Worm (Caenorhabditis elegans): ENCODE results near the gene glc-1.

glc-1 gene

DNA sequence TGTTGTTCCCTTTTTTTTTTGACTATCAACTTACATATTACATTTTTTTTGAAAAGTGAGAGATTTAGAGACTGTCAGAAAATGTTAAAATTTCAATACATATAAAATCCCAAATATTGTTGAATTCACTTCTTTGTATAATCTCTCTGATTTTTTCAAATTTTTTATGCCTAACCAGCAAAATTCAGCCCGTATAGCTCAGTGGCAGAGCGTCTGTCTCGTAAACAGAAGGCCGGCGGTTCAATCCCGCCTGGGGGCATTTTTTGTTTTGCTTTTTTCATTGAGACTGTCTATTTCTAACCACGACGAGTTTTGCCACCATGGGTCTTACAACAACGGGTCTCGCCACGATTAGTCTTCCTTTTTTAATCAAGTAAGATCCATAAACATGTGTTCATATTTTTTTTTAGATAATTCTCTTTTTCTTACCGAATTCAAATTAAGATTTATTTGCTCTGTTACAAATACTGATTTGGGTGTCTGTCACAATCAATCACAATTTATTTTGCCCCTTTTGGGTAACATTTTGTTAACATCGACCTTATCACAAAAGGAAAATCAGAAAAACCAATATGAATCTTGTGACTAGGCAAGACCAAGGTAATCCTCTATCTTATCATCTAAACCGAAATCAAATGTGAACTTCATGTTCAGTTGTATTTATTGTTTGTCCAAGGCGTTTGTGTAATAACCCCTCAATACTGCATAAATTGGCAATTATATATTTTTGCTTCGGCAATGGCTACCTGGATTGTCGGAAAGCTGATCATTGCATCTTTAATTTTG is at the start of gene glc-1:
Gene glc-1, plus strand, starts transcription at position 663 of the 786 bp plus-strand sequence.
- no peak for TF ChIP-seq sox-4 (tag; optimal IDR thresholded peaks at IDR 0.05)
- TF ChIP-seq zip-5 (tag; optimal IDR thresholded peaks at IDR 0.05): no peak
- TF ChIP-seq pag-3 (tag; optimal IDR thresholded peaks at IDR 0.05; ENCODE audit: borderline replicate concordance): no peak
- no peak for TF ChIP-seq ama-1 (optimal IDR thresholded peaks at IDR 0.05)
- TF ChIP-seq ceh-22 (tag; optimal IDR thresholded peaks at IDR 0.05): no peak
- TF ChIP-seq mec-3 (tag; optimal IDR thresholded peaks at IDR 0.05; ENCODE audit: borderline replicate concordance): no peak
- no peak for TF ChIP-seq hlh-30 (tag; optimal IDR thresholded peaks at IDR 0.05; ENCODE audit: insufficient read depth)

DNA sequence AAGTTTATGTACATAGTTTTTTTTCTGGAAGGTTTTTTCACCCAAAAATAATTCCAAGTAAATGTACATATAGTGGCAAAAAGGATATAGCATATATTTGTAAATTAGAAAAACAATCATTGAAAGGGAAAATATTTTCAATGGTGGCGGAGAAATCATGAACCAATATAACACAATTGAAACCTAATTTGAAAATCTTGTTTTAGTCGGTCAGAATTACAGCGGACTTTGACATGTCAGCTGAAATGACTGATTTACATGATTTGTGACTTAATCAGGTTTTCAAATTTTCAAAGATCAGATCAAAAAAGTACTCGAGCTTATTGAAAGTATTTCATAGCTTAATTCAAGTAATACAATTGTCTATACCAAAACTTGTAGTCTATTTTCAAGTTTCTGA is 47.7 kb upstream of the glc-1 start, which contains the start of gene K05D4.9:
Gene K05D4.9, minus strand, starts transcription at position 101 of the 400 bp plus-strand sequence.
- TF ChIP-seq ref-2 (tag; optimal IDR thresholded peaks at IDR 0.05) (no peak), Y22D7AL.16 (tag; optimal IDR thresholded peaks at IDR 0.05) (no peak), sox-2 (GFP tag; IDR thresholded peaks at IDR 0.05) (no peak), syd-9 (tag; optimal IDR thresholded peaks at IDR 0.05) (no peak), pha-4 (tag; optimal IDR thresholded peaks at IDR 0.05) (no peak), elt-2 (tag; optimal IDR thresholded peaks at IDR 0.05) (no peak), pax-1 (tag; optimal IDR thresholded peaks at IDR 0.05) (no peak), ceh-30 (tag; optimal IDR thresholded peaks at IDR 0.05) (no peak), dmd-4 (tag; optimal IDR thresholded peaks at IDR 0.05; ENCODE audit: borderline replicate concordance) (no peak), rnt-1 (tag; optimal IDR thresholded peaks at IDR 0.05) (no peak), elt-4 (tag; optimal IDR thresholded peaks at IDR 0.05) (no peak), nfya-1 (tag; optimal IDR thresholded peaks at IDR 0.05) (no peak), unc-86 (tag; optimal IDR thresholded peaks at IDR 0.05) (no peak), lim-6 (tag; optimal IDR thresholded peaks at IDR 0.05) (no peak), ceh-24 (tag; optimal IDR thresholded peaks at IDR 0.05) (no peak), T23F11.4 (GFP tag; optimal IDR thresholded peaks at IDR 0.05) (no peak), fax-1 (tag; optimal IDR thresholded peaks at IDR 0.05) (no peak), odd-2 (tag; optimal IDR thresholded peaks at IDR 0.05) (no peak)

DNA sequence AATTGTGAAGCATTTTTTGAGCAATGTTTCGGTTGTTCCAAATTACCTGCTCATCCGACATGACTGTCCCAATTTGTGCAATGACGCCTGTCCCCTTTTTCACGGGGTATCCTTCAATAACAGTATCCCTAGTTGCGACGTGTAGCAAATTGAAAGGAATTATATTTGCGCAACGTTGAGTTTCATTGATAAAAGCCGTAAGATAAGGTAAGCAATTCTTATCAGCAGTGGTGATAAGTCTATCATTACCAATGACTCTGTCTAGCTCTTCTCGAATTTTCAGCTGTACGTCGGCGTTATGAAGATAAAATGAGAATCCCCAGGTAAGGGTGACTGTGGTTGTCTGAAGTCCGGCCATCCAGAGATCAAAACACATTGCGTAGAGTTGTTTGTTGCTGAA is 45.3 kb upstream of the glc-1 start:
- no peak for TF ChIP-seq ceh-30 (tag; optimal IDR thresholded peaks at IDR 0.05)
- TF ChIP-seq mec-3 (tag; optimal IDR thresholded peaks at IDR 0.05; ENCODE audit: borderline replicate concordance): no peak
- no peak for TF ChIP-seq nhr-11 (tag; optimal IDR thresholded peaks at IDR 0.05)
- TF ChIP-seq ceh-14 (tag; optimal IDR thresholded peaks at IDR 0.05): no peak
- peak; percentile 93 for TF ChIP-seq elt-2 (tag; optimal IDR thresholded peaks at IDR 0.05)
- no peak for TF ChIP-seq che-1 (tag; optimal IDR thresholded peaks at IDR 0.05)

DNA sequence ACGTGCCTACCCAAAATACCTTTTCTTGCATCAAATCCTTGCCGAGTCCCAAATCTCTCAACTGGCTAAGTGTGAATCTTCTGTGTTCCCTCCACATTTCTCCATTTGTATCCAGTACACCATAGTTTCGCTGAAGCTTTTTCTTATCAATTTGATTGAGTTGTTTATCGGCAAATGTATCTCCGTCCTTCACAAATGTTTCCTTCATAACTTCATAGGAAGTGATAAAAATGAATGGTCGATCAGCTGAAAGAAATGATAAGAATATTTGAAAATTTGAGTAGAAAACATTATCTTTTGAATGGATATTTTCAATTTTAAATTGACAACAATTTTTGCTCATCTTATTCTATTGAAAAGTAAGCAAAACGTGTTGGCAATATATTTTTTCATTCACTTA is 44.2 kb upstream of the glc-1 start:
- TF ChIP-seq lim-6 (tag; optimal IDR thresholded peaks at IDR 0.05) (no peak), elt-2 (tag; optimal IDR thresholded peaks at IDR 0.05) (peak; percentile 65)

DNA sequence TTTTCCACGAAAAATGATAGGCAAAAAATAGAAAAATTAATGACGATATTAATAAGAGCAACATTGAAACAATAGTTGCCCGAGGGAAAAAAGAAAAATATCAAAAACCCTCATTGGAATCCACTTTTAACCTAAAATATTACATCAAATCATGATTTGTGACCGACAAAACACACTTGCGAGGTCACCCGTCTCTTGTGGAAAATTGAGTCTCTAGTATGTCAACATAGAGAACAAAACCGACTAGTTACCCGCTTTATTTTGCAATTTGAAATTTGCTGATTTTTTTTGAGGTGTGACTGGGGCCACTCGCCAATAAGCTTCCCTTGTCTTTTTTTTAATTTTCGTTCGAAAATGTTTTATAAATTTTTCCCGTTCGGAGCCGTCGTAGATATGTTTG is 43.7 kb upstream of the glc-1 start, which contains the start of gene cyp-33D1:
Gene cyp-33D1, minus strand, starts transcription at position 101 of the 400 bp plus-strand sequence.
- TF ChIP-seq tbx-2 (tag; optimal IDR thresholded peaks at IDR 0.05) (no peak), ceh-31 (tag; optimal IDR thresholded peaks at IDR 0.05) (no peak), unc-3 (GFP tag; conservative IDR thresholded peaks at IDR 0.05) (no peak), unc-3 (tag; optimal IDR thresholded peaks at IDR 0.05) (no peak), syd-9 (tag; optimal IDR thresholded peaks at IDR 0.05) (no peak), pax-1 (tag; optimal IDR thresholded peaks at IDR 0.05) (no peak), Y22D7AL.16 (tag; optimal IDR thresholded peaks at IDR 0.05) (no peak), ceh-9 (tag; optimal IDR thresholded peaks at IDR 0.05) (no peak), ahr-1 (tag; optimal IDR thresholded peaks at IDR 0.05) (no peak), pag-3 (tag; optimal IDR thresholded peaks at IDR 0.05; ENCODE audit: borderline replicate concordance) (no peak), dve-1 (tag; optimal IDR thresholded peaks at IDR 0.05) (no peak), ceh-34 (tag; optimal IDR thresholded peaks at IDR 0.05) (no peak), nhr-232 (tag; optimal IDR thresholded peaks at IDR 0.05) (no peak), pha-2 (tag; optimal IDR thresholded peaks at IDR 0.05) (no peak), ets-4 (tag; optimal IDR thresholded peaks at IDR 0.05) (no peak), unc-42 (tag; optimal IDR thresholded peaks at IDR 0.05) (no peak), tbx-7 (tag; optimal IDR thresholded peaks at IDR 0.05) (no peak), ceh-24 (tag; optimal IDR thresholded peaks at IDR 0.05) (no peak), T23F11.4 (GFP tag; optimal IDR thresholded peaks at IDR 0.05) (no peak), ceh-30 (tag; optimal IDR thresholded peaks at IDR 0.05) (no peak)

Data from whole organism, late embryonic.